Fruit fly (Drosophila melanogaster) whole organism: ENCODE data around the gene Kots.

Experiments
- pan ChIP-seq: fragments of >200 bp; optimal IDR thresholded peaks from 2 replicates; lab custom pipeline; 2017
- psq ChIP-seq: fragments of >200 bp; optimal IDR thresholded peaks from 2 replicates; lab custom pipeline; 2017

DNA sequence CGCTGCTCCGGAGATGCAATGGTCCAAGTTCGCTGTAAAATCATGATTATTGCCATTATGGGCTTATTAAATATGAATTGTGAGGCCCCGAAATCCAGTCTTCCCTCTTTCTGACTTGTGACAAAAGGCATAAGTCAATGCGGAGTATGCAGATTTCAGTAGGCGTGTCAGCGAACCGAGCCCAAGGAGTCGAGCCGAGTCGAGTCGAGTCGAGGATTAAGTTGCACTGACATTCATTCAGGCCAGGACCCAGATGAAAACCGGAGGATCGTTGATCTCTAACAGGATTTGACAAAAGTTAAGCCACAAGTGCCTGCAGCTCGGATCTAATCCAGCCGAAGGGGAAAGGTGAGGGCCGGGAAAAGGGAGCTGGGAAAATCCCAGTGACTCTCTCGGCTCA lies 52.7 kb downstream of the Kots start:
- TF ChIP-seq pan (lab: Kevin White, UChicago) (no peak), psq (no peak)
